Worm (Caenorhabditis elegans) whole organism, L4 larva: ENCODE measurements around the gene W06H8.6.

Experiments
- F10B5.3 ChIP-seq: sonication (generic microtip); optimal IDR thresholded peaks from 2 replicates; lab custom pipeline; 2016; ENCODE audit warnings: mild to moderate bottlenecking, missing genetic modification characterization, missing compliant biosample characterization
- F49E8.2 ChIP-seq: sonication (generic microtip); optimal IDR thresholded peaks from 2 replicates; lab custom pipeline; 2016; ENCODE audit warnings: missing compliant biosample characterization, mild to moderate bottlenecking, missing genetic modification characterization, borderline replicate concordance
- T26A8.4 ChIP-seq: fragments of 200-800 bp; sonication (Bioruptor generic); IDR thresholded peaks from 2 replicates; pipeline ENCODE4 v1.3.6; 2022; ENCODE audit warnings: missing genetic modification characterization, missing compliant biosample characterization
- Y5F2A.4 ChIP-seq: fragments of 200-800 bp; sonication (Bioruptor generic); optimal IDR thresholded peaks from 2 replicates; lab custom pipeline; 2018; ENCODE audit warnings: mild to moderate bottlenecking, missing genetic modification characterization, missing compliant biosample characterization
- Y75B8A.6 ChIP-seq: fragments of 200-800 bp; sonication (Bioruptor generic); IDR thresholded peaks from 2 replicates; pipeline ENCODE4 v1.3.6; 2022; ENCODE audit warnings: missing genetic modification reagents, missing genetic modification characterization, missing compliant biosample characterization
- ZK337.2 ChIP-seq: fragments of 200-800 bp; sonication (Bioruptor generic); IDR thresholded peaks from 2 replicates; pipeline ENCODE4 v1.3.6; 2022; ENCODE audit warnings: missing genetic modification reagents, missing genetic modification characterization, missing compliant biosample characterization
- aha-1 ChIP-seq: fragments of 150-350 bp; peaks from one replicate; lab custom pipeline; 2014; ENCODE audit warnings: missing biosample characterization, missing genetic modification characterization
- arid-1 ChIP-seq: fragments of 200-800 bp; sonication (Bioruptor generic); conservative IDR thresholded peaks from 2 replicates; pipeline ENCODE4 v1.3.6; 2022; ENCODE audit warnings: missing genetic modification reagents, missing genetic modification characterization, missing compliant biosample characterization
- attf-4 ChIP-seq: sonication (generic microtip); optimal IDR thresholded peaks from 3 replicates; lab custom pipeline; 2017; ENCODE audit warnings: missing biosample characterization, missing genetic modification characterization
- ceh-32 ChIP-seq: sonication (generic microtip); optimal IDR thresholded peaks from 2 replicates; lab custom pipeline; 2016; ENCODE audit warnings: mild to moderate bottlenecking, missing genetic modification characterization, missing compliant biosample characterization; ENCODE audit not compliant: poor library complexity
- ceh-82 ChIP-seq: sonication (generic microtip); optimal IDR thresholded peaks from 2 replicates; lab custom pipeline; 2017; ENCODE audit warnings: missing biosample characterization, missing genetic modification characterization
- ces-1 ChIP-seq: fragments of 150-350 bp; sonication (generic microtip); optimal IDR thresholded peaks from 4 replicates; lab custom pipeline; 2014; ENCODE audit warnings: missing biosample characterization, missing genetic modification reagents, missing genetic modification characterization
- daf-16 ChIP-seq, 3 experiments: sonication (generic microtip); optimal IDR thresholded peaks; 2 replicates each; lab custom pipeline; 2016 to 2017; ENCODE audit warnings: missing genetic modification characterization in 3 of 3, missing genetic modification reagents in 3 of 3, mild to moderate bottlenecking in 2 of 3, missing compliant biosample characterization in 2 of 3, missing biosample characterization in 1 of 3, moderate library complexity in 1 of 3
- dmd-9 ChIP-seq: fragments of 200-800 bp; sonication (Bioruptor generic); IDR thresholded peaks from 2 replicates; pipeline ENCODE4 v1.3.6; 2022; ENCODE audit warnings: missing genetic modification reagents, missing genetic modification characterization, missing compliant biosample characterization
- duxl-1 ChIP-seq: sonication (generic microtip); optimal IDR thresholded peaks from 2 replicates; lab custom pipeline; 2016; ENCODE audit warnings: mild to moderate bottlenecking, missing genetic modification characterization, moderate library complexity, missing compliant biosample characterization; ENCODE audit not compliant: poor library complexity
- dve-1 ChIP-seq: sonication (generic microtip); optimal IDR thresholded peaks from 2 replicates; lab custom pipeline; 2017; ENCODE audit warnings: antibody characterized with exemption, mild to moderate bottlenecking, missing genetic modification characterization, missing compliant biosample characterization; ENCODE audit not compliant: insufficient read depth
- fkh-10 ChIP-seq: fragments of 150-350 bp; optimal IDR thresholded peaks from 2 replicates; lab custom pipeline; 2014; ENCODE audit warnings: missing biosample characterization, missing genetic modification reagents, missing genetic modification characterization
- hlh-30 ChIP-seq: sonication (generic microtip); optimal IDR thresholded peaks from 2 replicates; lab custom pipeline; 2017; ENCODE audit warnings: antibody characterized with exemption, mild to moderate bottlenecking, missing genetic modification characterization, missing compliant biosample characterization; ENCODE audit not compliant: insufficient read depth
- lin-29 ChIP-seq: fragments of 200-800 bp; sonication (Bioruptor generic); IDR thresholded peaks from 2 replicates; pipeline ENCODE4 v1.3.6; 2022; ENCODE audit warnings: missing genetic modification reagents, missing genetic modification characterization, missing compliant biosample characterization
- lin-38 ChIP-seq: fragments of 200-800 bp; sonication (Bioruptor generic); IDR thresholded peaks from 2 replicates; pipeline ENCODE4 v1.3.6; 2022; ENCODE audit warnings: missing genetic modification reagents, missing genetic modification characterization, missing compliant biosample characterization
- lsy-2 ChIP-seq, 2 experiments: fragments of 150-350 bp in 1 of 2; sonication (generic microtip) in 1 of 2; optimal IDR thresholded peaks; 2 replicates each; lab custom pipeline; 2014 to 2017; ENCODE audit warnings: missing biosample characterization in 2 of 2, missing genetic modification characterization in 2 of 2
- madf-5 ChIP-seq, 2 experiments: fragments of 200-800 bp; sonication (Bioruptor generic); IDR thresholded peaks; 2 replicates each; pipeline ENCODE4 v1.3.6; 2022; ENCODE audit warnings: missing compliant biosample characterization in 2 of 2, missing genetic modification characterization in 2 of 2
- madf-9 ChIP-seq: fragments of 200-800 bp; sonication (Bioruptor generic); conservative IDR thresholded peaks from 2 replicates; pipeline ENCODE4 v1.3.6; 2022; ENCODE audit warnings: missing genetic modification reagents, missing genetic modification characterization, missing compliant biosample characterization
- mdl-1 ChIP-seq, 2 experiments: fragments of 150-350 bp in 1 of 2; sonication (generic microtip) in 1 of 2; optimal IDR thresholded peaks; 2 replicates each; lab custom pipeline; 2014 to 2017; ENCODE audit warnings: missing biosample characterization in 2 of 2, missing genetic modification characterization in 2 of 2
- mes-2 ChIP-seq: sonication (generic microtip); optimal IDR thresholded peaks from 2 replicates; lab custom pipeline; 2016; ENCODE audit warnings: missing genotype, mild to moderate bottlenecking, missing genetic modification characterization, missing compliant biosample characterization; ENCODE audit not compliant: poor library complexity, severe bottlenecking
- mxl-2 ChIP-seq: fragments of 200-800 bp; sonication (Bioruptor generic); conservative IDR thresholded peaks from 2 replicates; pipeline ENCODE4 v1.3.6; 2022; ENCODE audit warnings: missing genetic modification reagents, missing genetic modification characterization, missing compliant biosample characterization
- mxl-3 ChIP-seq: fragments of 200-800 bp; sonication (Bioruptor generic); optimal IDR thresholded peaks from 2 replicates; lab custom pipeline; 2018; ENCODE audit warnings: mild to moderate bottlenecking, missing genetic modification characterization, missing compliant biosample characterization
- nhr-10 ChIP-seq: fragments of 150-350 bp; optimal IDR thresholded peaks from 2 replicates; lab custom pipeline; 2014; ENCODE audit warnings: missing biosample characterization, missing genetic modification characterization
- nhr-102 ChIP-seq: sonication (generic microtip); optimal IDR thresholded peaks from 2 replicates; lab custom pipeline; 2016; ENCODE audit warnings: mild to moderate bottlenecking, missing genetic modification characterization, moderate library complexity, missing compliant biosample characterization
- nhr-11 ChIP-seq: fragments of 150-350 bp; optimal IDR thresholded peaks from 2 replicates; lab custom pipeline; 2014; ENCODE audit warnings: missing biosample characterization, missing genetic modification characterization
- nhr-237 ChIP-seq: sonication (generic microtip); optimal IDR thresholded peaks from 2 replicates; lab custom pipeline; 2017; ENCODE audit warnings: missing biosample characterization, missing genetic modification characterization
- nhr-41 ChIP-seq: fragments of 200-800 bp; sonication (Bioruptor generic); IDR thresholded peaks from 2 replicates; pipeline ENCODE4 v1.3.6; 2022; ENCODE audit warnings: missing genetic modification reagents, missing genetic modification characterization, missing compliant biosample characterization
- nhr-42 ChIP-seq: fragments of 200-800 bp; sonication (Bioruptor generic); IDR thresholded peaks from 2 replicates; pipeline ENCODE4 v1.3.6; 2022; ENCODE audit warnings: missing genetic modification characterization, missing compliant biosample characterization
- nhr-76 ChIP-seq: fragments of 150-350 bp; optimal IDR thresholded peaks from 2 replicates; lab custom pipeline; 2014; ENCODE audit warnings: missing biosample characterization, missing genetic modification characterization
- php-3 ChIP-seq: fragments of 200-800 bp; sonication (Bioruptor generic); IDR thresholded peaks from 2 replicates; pipeline ENCODE4 v1.3.6; 2022; ENCODE audit warnings: missing genetic modification reagents, missing genetic modification characterization, missing compliant biosample characterization
- pqm-1 ChIP-seq: sonication (generic microtip); optimal IDR thresholded peaks from 2 replicates; lab custom pipeline; 2017; ENCODE audit warnings: missing biosample characterization, missing genetic modification characterization
- rbr-2 ChIP-seq: sonication (generic microtip); optimal IDR thresholded peaks from 2 replicates; lab custom pipeline; 2016; ENCODE audit warnings: missing genotype, missing genetic modification characterization, missing compliant biosample characterization
- sdz-12 ChIP-seq: fragments of 200-800 bp; sonication (Bioruptor generic); optimal IDR thresholded peaks from 2 replicates; lab custom pipeline; 2018; ENCODE audit warnings: mild to moderate bottlenecking, missing genetic modification characterization, missing compliant biosample characterization
- set-16 ChIP-seq: fragments of 200-800 bp; sonication (Bioruptor generic); IDR thresholded peaks from 2 replicates; pipeline ENCODE4 v1.3.6; 2022; ENCODE audit warnings: missing genetic modification reagents, missing genetic modification characterization, missing compliant biosample characterization
- skn-1 ChIP-seq: fragments of 150-350 bp; optimal IDR thresholded peaks from 2 replicates; lab custom pipeline; 2014; ENCODE audit warnings: missing biosample characterization, missing genetic modification characterization
- snpc-4 ChIP-seq: fragments of 150-350 bp; optimal IDR thresholded peaks from 2 replicates; lab custom pipeline; 2014; ENCODE audit warnings: missing biosample characterization, missing genetic modification characterization
- spr-1 ChIP-seq: sonication (generic microtip); optimal IDR thresholded peaks from 2 replicates; lab custom pipeline; 2016; ENCODE audit warnings: mild to moderate bottlenecking, missing genetic modification characterization, missing compliant biosample characterization
- unc-130 ChIP-seq: sonication (generic microtip); optimal IDR thresholded peaks from 2 replicates; lab custom pipeline; 2016; ENCODE audit warnings: missing genetic modification reagents, missing genetic modification characterization, missing compliant biosample characterization
- unc-39 ChIP-seq: sonication (generic microtip); optimal IDR thresholded peaks from 2 replicates; lab custom pipeline; 2017; ENCODE audit warnings: missing biosample characterization, missing genetic modification characterization
- vab-7 ChIP-seq: fragments of 200-800 bp; sonication (Bioruptor generic); IDR thresholded peaks from 2 replicates; pipeline ENCODE4 v1.3.6; 2022; ENCODE audit warnings: missing genetic modification reagents, missing genetic modification characterization, missing compliant biosample characterization
- zag-1 ChIP-seq: fragments of 150-350 bp; optimal IDR thresholded peaks from 2 replicates; lab custom pipeline; 2014; ENCODE audit warnings: missing biosample characterization, missing genetic modification characterization
- zfp-2 ChIP-seq: sonication (generic microtip); optimal IDR thresholded peaks from 2 replicates; lab custom pipeline; 2016; ENCODE audit warnings: mild to moderate bottlenecking, missing genetic modification characterization, missing compliant biosample characterization
- zip-11 ChIP-seq: fragments of 200-800 bp; sonication (Bioruptor generic); IDR thresholded peaks from 2 replicates; pipeline ENCODE4 v1.3.6; 2022; ENCODE audit warnings: missing genetic modification characterization, missing compliant biosample characterization
- ztf-11 ChIP-seq: fragments of 150-350 bp; optimal IDR thresholded peaks from 2 replicates; lab custom pipeline; 2014; ENCODE audit warnings: missing biosample characterization, missing genetic modification characterization

Gene W06H8.6

ce11 chrV:6224984-6225617 lies 1.7 kb downstream of the W06H8.6 start (continued):
- no peak for TF ChIP-seq vab-7 (GFP tag; lab: Robert Waterston, UW)
- TF ChIP-seq ZK337.2 (GFP tag; lab: Robert Waterston, UW) = no peak; the same call in 1 of the 2 replicates
- TF ChIP-seq mes-2 (tag; lab: Kevin White, UChicago) = peak; percentile 52
- no peak for TF ChIP-seq skn-1
- peak in 1 of 2 experiments; percentile 36 for TF ChIP-seq lsy-2 (tag; optimal IDR thresholded peaks at IDR 0.05; lab: Kevin White, UChicago)
- TF ChIP-seq T26A8.4 = no peak
- TF ChIP-seq zip-11 = no peak
- no peak for TF ChIP-seq nhr-76
- TF ChIP-seq rbr-2 = no peak
- no peak for TF ChIP-seq spr-1 (tag; lab: Kevin White, UChicago)
- TF ChIP-seq nhr-41 (GFP tag; lab: Robert Waterston, UW) = no peak; the same call in 1 of the 2 replicates
- TF ChIP-seq dve-1 (tag; lab: Kevin White, UChicago) = peak; percentile 0
- TF ChIP-seq mxl-2 (GFP tag; lab: Robert Waterston, UW) = no peak
- no peak for TF ChIP-seq ceh-82 (tag; lab: Kevin White, UChicago)
- no peak for TF ChIP-seq zag-1 (tag; lab: Kevin White, UChicago)
- no peak for TF ChIP-seq ztf-11 (tag; lab: Kevin White, UChicago)
- TF ChIP-seq daf-16 (GFP tag; optimal IDR thresholded peaks at IDR 0.05; lab: Kevin White, UChicago) = no peak
- TF ChIP-seq daf-16 (tag; optimal IDR thresholded peaks at IDR 0.05; lab: Kevin White, UChicago) = no peak
- peak; percentile 10; the same call in 1 of the 2 replicates for TF ChIP-seq Y75B8A.6 (GFP tag; lab: Robert Waterston, UW)
- TF ChIP-seq unc-130 = no peak
- no peak for TF ChIP-seq arid-1 (GFP tag; lab: Robert Waterston, UW)
- no peak for TF ChIP-seq set-16
- no peak for TF ChIP-seq hlh-30
- TF ChIP-seq unc-39 (tag; lab: Kevin White, UChicago) = no peak

- no peak; the same call in 1 of the 2 replicates for TF ChIP-seq php-3 (GFP tag; lab: Robert Waterston, UW)
- TF ChIP-seq lin-29 (GFP tag; lab: Robert Waterston, UW) = peak; percentile 75
- no peak for TF ChIP-seq F10B5.3 (tag; lab: Kevin White, UChicago)
- TF ChIP-seq attf-4 = no peak
- peak; percentile 82 for TF ChIP-seq fkh-10 (GFP tag; lab: Kevin White, UChicago)
- peak; percentile 45 for TF ChIP-seq madf-9 (GFP tag; lab: Robert Waterston, UW)
- peak; percentile 60 for TF ChIP-seq mxl-3 (GFP tag; lab: Kevin White, UChicago)
- no peak for TF ChIP-seq F49E8.2 (tag; lab: Kevin White, UChicago)
- TF ChIP-seq Y75B8A.6 (GFP tag; lab: Robert Waterston, UW) = peak; percentile 72; the same call in 1 of the 2 replicates
- TF ChIP-seq nhr-10 = peak; percentile 95
- TF ChIP-seq lin-38 (GFP tag; lab: Robert Waterston, UW) = no peak; the same call in 1 of the 2 replicates
- peak; percentile 61 for TF ChIP-seq nhr-237 (tag; lab: Kevin White, UChicago)
- TF ChIP-seq mxl-2 (GFP tag; lab: Robert Waterston, UW) = peak; percentile 48; the same call in 1 of the 2 replicates
- TF ChIP-seq ceh-32 (tag; lab: Kevin White, UChicago) = peak; percentile 78
- 0 out of 2 replicates have a peak, but pooled peaks have one; percentile 22 for TF ChIP-seq dmd-9 (GFP tag; lab: Robert Waterston, UW)
- TF ChIP-seq mdl-1 (tag; optimal IDR thresholded peaks at IDR 0.05; lab: Kevin White, UChicago) = peak; percentile 92 to 98
- peak; percentile 32 for TF ChIP-seq zfp-2 (tag; lab: Kevin White, UChicago)
- peak; percentile 67 for TF ChIP-seq duxl-1 (tag; lab: Kevin White, UChicago)
- peak in 1 of 2 experiments; percentile 78; a peak in 2 of 4 replicates for TF ChIP-seq madf-5 (GFP tag; IDR thresholded peaks at IDR 0.05; lab: Robert Waterston, UW)
- TF ChIP-seq nhr-42 (GFP tag; lab: Robert Waterston, UW) = 0 out of 2 replicates have a peak, but pooled peaks have one; percentile 68
- no peak for TF ChIP-seq sdz-12 (GFP tag; lab: Kevin White, UChicago)
- no peak for TF ChIP-seq Y5F2A.4 (GFP tag; lab: Kevin White, UChicago)
- peak; percentile 91 for TF ChIP-seq nhr-11
- no peak for TF ChIP-seq snpc-4
- peak; percentile 92 for TF ChIP-seq nhr-102 (tag; lab: Kevin White, UChicago)
- peak; percentile 79 for TF ChIP-seq ces-1
- TF ChIP-seq aha-1 (tag; lab: Kevin White, UChicago) = peak; percentile 36
- peak; percentile 37 for TF ChIP-seq pqm-1 (tag; lab: Kevin White, UChicago)
Observed at ce11 chrV:6224494-6224959, 2.3 kb downstream of the W06H8.6 start.
